Worm (Caenorhabditis elegans): ENCODE results near the gene srx-130.
A peak's percentile ranks its signal among the peaks of the same experiment; 100 is the strongest.

srx-130 gene

ce11 chrV:13812931-13813330, 30.3 kb upstream of the srx-130 start, which contains the start of gene ceh-24:
TSS of gene ceh-24 (plus strand) at chrV:13813231.
- TF ChIP-seq flt-1 (GFP tag; IDR thresholded peaks at IDR 0.05) = no peak
- no peak for TF ChIP-seq B0310.2 (tag; optimal IDR thresholded peaks at IDR 0.05)
- TF ChIP-seq sea-1 (GFP tag; conservative IDR thresholded peaks at IDR 0.05) = no peak
- TF ChIP-seq ceh-13 (GFP tag; optimal IDR thresholded peaks at IDR 0.05) = no peak
- no peak for TF ChIP-seq scrt-1 (GFP tag; IDR thresholded peaks at IDR 0.05)
- TF ChIP-seq hmbx-1 (tag; optimal IDR thresholded peaks at IDR 0.05) = no peak
- no peak for TF ChIP-seq tbx-11 (GFP tag; IDR thresholded peaks at IDR 0.05)
- TF ChIP-seq F13C5.2 (tag; optimal IDR thresholded peaks at IDR 0.05) = no peak
- TF ChIP-seq aly-1 (tag; optimal IDR thresholded peaks at IDR 0.05) = no peak
- TF ChIP-seq tbx-37 (GFP tag; conservative IDR thresholded peaks at IDR 0.05) = no peak
- TF ChIP-seq tra-4 (tag; optimal IDR thresholded peaks at IDR 0.05) = no peak
- TF ChIP-seq hmg-4 (GFP tag; optimal IDR thresholded peaks at IDR 0.05) = no peak
- no peak for TF ChIP-seq ets-7 (tag; optimal IDR thresholded peaks at IDR 0.05)
- no peak for TF ChIP-seq pes-1 (GFP tag; IDR thresholded peaks at IDR 0.05)
- TF ChIP-seq ama-1 (optimal IDR thresholded peaks at IDR 0.05) = no peak
- TF ChIP-seq ceh-36 (tag; optimal IDR thresholded peaks at IDR 0.05) = no peak
- no peak for TF ChIP-seq hnd-1 (tag; optimal IDR thresholded peaks at IDR 0.05)

DNA sequence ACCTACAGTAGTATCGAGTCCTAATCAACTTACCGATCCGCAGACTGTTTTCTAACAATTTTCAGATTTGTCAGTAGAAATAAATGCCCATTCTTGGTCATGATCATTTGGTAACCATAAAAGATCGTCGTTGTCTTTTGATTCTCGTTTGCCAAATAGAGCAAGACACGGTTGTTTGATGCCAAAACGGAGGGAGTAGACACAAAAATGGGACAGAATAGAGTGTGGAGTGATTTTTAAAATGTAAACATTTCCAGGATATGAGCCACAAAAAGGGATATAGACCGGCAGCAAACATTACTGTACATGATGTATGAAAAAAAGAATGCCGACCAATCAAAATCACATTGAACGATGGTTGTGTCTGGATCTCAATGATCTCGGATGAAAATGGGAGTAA, 26.4 kb upstream of the srx-130 start, which contains the start of gene F55B12.2:
Gene F55B12.2, minus strand, starts transcription at position 101 of the 400 bp plus-strand sequence.
- TF ChIP-seq hmg-4 (GFP tag; optimal IDR thresholded peaks at IDR 0.05) = no peak
- TF ChIP-seq F13C5.2 (tag; optimal IDR thresholded peaks at IDR 0.05) = no peak
- no peak for TF ChIP-seq ama-1 (optimal IDR thresholded peaks at IDR 0.05)
- no peak for TF ChIP-seq ceh-36 (tag; optimal IDR thresholded peaks at IDR 0.05)
- no peak for TF ChIP-seq tbx-11 (GFP tag; IDR thresholded peaks at IDR 0.05)
- TF ChIP-seq hmbx-1 (tag; optimal IDR thresholded peaks at IDR 0.05) = no peak
- no peak for TF ChIP-seq tbx-37 (GFP tag; conservative IDR thresholded peaks at IDR 0.05)
- TF ChIP-seq sea-1 (GFP tag; conservative IDR thresholded peaks at IDR 0.05) = no peak
- no peak for TF ChIP-seq pes-1 (GFP tag; IDR thresholded peaks at IDR 0.05)
- TF ChIP-seq aly-1 (tag; optimal IDR thresholded peaks at IDR 0.05) = no peak
- TF ChIP-seq hnd-1 (tag; optimal IDR thresholded peaks at IDR 0.05) = no peak
- no peak for TF ChIP-seq scrt-1 (GFP tag; IDR thresholded peaks at IDR 0.05)

DNA sequence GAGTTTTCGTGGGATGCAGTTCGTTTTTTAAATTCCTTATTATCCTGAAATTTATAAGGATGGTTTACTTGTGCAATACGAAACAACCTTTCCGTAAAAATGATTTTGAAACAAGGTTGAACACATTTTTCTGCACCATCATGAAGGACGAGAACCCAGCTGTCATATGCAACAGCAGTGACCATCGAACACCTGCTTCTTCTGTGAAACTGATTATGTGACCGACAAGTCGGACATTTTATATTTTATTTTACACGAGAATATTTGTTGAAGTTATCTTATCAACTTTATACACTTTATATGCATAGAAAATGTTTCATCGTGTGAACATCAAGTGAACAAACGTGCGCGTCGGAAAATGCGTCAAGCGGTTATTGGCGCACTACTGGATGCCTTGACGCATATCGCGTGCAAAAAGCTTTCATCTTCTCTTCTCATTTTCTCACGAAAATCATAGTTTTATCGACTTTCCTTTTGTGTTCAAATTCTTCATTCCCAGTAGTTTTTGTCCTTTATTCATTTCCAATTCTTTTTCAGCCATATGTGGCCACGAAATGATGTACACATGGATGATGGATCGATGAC, 24.3 kb upstream of the srx-130 start, which contains the start of gene sel-10:
Gene sel-10, plus strand, starts transcription at position 538 of the 585 bp plus-strand sequence.
- no peak for TF ChIP-seq ceh-13 (GFP tag; optimal IDR thresholded peaks at IDR 0.05)
- peak; percentile 30 for TF ChIP-seq F13C5.2 (tag; optimal IDR thresholded peaks at IDR 0.05)

DNA sequence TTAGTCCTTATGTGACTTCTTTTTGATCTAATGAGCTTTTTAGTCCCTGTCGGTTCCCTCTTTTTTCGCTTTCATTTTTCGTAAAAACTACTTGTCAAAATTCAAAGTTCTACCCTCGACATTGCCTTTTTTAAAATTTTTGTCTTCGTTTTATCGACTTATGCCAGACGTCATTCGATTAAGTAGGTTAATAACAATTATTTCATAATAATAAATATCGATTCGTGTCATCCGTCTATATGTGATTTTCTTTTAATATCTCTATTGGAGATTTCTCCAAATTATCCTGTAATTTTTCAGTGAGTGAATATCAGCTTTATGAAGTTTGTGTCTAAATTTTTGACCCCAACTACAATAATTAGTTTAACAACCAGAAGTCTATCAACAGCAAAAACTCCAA, 20.5 kb upstream of the srx-130 start, which contains the start of gene hpo-31:
Gene hpo-31, plus strand, starts transcription at position 301 of the 400 bp plus-strand sequence.
- TF ChIP-seq hmbx-1 (tag; optimal IDR thresholded peaks at IDR 0.05) (no peak), hnd-1 (tag; optimal IDR thresholded peaks at IDR 0.05) (no peak), ama-1 (optimal IDR thresholded peaks at IDR 0.05) (no peak), ceh-36 (tag; optimal IDR thresholded peaks at IDR 0.05) (no peak), hmg-4 (GFP tag; optimal IDR thresholded peaks at IDR 0.05) (no peak), tbx-11 (GFP tag; IDR thresholded peaks at IDR 0.05) (no peak), pes-1 (GFP tag; IDR thresholded peaks at IDR 0.05) (no peak), aly-1 (tag; optimal IDR thresholded peaks at IDR 0.05) (no peak), tra-4 (tag; optimal IDR thresholded peaks at IDR 0.05) (no peak), tbx-37 (GFP tag; conservative IDR thresholded peaks at IDR 0.05) (no peak), ets-7 (tag; optimal IDR thresholded peaks at IDR 0.05) (no peak), flt-1 (GFP tag; IDR thresholded peaks at IDR 0.05) (no peak), B0310.2 (tag; optimal IDR thresholded peaks at IDR 0.05) (no peak), sea-1 (GFP tag; conservative IDR thresholded peaks at IDR 0.05) (no peak), F13C5.2 (tag; optimal IDR thresholded peaks at IDR 0.05) (no peak)

- TF ChIP-seq hmbx-1 (tag; optimal IDR thresholded peaks at IDR 0.05) = no peak
- TF ChIP-seq ama-1 (optimal IDR thresholded peaks at IDR 0.05) = no peak
- no peak for TF ChIP-seq F13C5.2 (tag; optimal IDR thresholded peaks at IDR 0.05)
- no peak for TF ChIP-seq hmg-4 (GFP tag; optimal IDR thresholded peaks at IDR 0.05)
Observed at ce11 chrV:13827920-13828319, 15.3 kb upstream of the srx-130 start, which contains the start of gene nrf-5. TSS of gene nrf-5 (plus strand) at chrV:13828267.

DNA sequence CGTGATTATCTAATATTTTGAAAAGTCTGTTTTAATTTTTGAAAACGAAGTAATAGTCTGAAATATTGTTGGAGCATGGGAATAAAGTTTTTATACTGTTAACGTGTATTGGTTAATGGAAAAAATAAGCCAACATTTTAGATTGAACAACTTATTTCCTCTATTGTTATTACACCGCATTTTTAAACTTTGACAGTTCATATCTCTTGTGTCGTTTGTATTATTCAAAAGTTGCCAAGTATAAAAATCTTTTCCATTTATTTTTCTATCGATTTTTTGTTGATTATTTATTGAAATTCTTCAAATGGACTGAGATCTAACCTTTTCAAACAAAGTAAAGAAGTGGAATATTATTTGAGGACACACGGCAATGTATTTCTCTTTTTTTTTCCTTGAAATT, 12.4 kb upstream of the srx-130 start, which contains the start of gene str-165:
Gene str-165, plus strand, starts transcription at position 301 of the 400 bp plus-strand sequence.
- TF ChIP-seq scrt-1 (GFP tag; IDR thresholded peaks at IDR 0.05) = no peak
- TF ChIP-seq F13C5.2 (tag; optimal IDR thresholded peaks at IDR 0.05) = no peak
- no peak for TF ChIP-seq B0310.2 (tag; optimal IDR thresholded peaks at IDR 0.05)
- no peak for TF ChIP-seq aly-1 (tag; optimal IDR thresholded peaks at IDR 0.05)
- TF ChIP-seq pes-1 (GFP tag; IDR thresholded peaks at IDR 0.05) = no peak
- no peak for TF ChIP-seq tbx-11 (GFP tag; IDR thresholded peaks at IDR 0.05)
- no peak for TF ChIP-seq ceh-13 (GFP tag; optimal IDR thresholded peaks at IDR 0.05)

ce11 chrV:13833951-13834350, 9.3 kb upstream of the srx-130 start, which contains the start of gene srx-129:
TSS of gene srx-129 (plus strand) at chrV:13834251.
- TF ChIP-seq tra-4 (tag; optimal IDR thresholded peaks at IDR 0.05) = no peak
- TF ChIP-seq flt-1 (GFP tag; IDR thresholded peaks at IDR 0.05) = no peak
- TF ChIP-seq hmbx-1 (tag; optimal IDR thresholded peaks at IDR 0.05) = no peak
- no peak for TF ChIP-seq ceh-36 (tag; optimal IDR thresholded peaks at IDR 0.05)
- no peak for TF ChIP-seq sea-1 (GFP tag; conservative IDR thresholded peaks at IDR 0.05)
- no peak for TF ChIP-seq ama-1 (optimal IDR thresholded peaks at IDR 0.05)
- TF ChIP-seq pes-1 (GFP tag; IDR thresholded peaks at IDR 0.05) = no peak
- no peak for TF ChIP-seq ceh-13 (GFP tag; optimal IDR thresholded peaks at IDR 0.05)
- no peak for TF ChIP-seq aly-1 (tag; optimal IDR thresholded peaks at IDR 0.05)
- TF ChIP-seq tbx-37 (GFP tag; conservative IDR thresholded peaks at IDR 0.05) = no peak
- TF ChIP-seq scrt-1 (GFP tag; IDR thresholded peaks at IDR 0.05) = no peak

DNA sequence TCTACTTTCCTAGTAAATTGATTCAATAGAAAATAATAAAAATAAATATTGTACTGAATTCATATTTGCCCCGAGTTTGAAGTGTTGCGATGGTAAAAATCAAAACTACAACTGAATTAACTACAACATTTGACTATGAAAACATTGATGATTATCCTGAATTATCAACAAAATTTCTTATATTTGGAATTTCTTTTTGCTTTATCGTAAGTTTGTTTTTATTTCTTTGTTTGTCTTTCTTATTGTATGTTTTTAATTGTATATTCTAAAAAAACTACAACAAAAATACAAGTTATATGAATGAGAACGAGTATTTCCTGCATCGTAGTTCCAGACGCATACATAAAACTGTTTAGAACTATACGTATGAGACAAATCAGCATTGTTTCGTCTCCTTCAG, 6.1 kb upstream of the srx-130 start, which contains the start of gene srx-128:
Gene srx-128, plus strand, starts transcription at position 301 of the 400 bp plus-strand sequence.
- no peak for TF ChIP-seq tra-4 (tag; optimal IDR thresholded peaks at IDR 0.05)
- no peak for TF ChIP-seq ceh-36 (tag; optimal IDR thresholded peaks at IDR 0.05)
- TF ChIP-seq ama-1 (optimal IDR thresholded peaks at IDR 0.05) = no peak
- TF ChIP-seq ets-7 (tag; optimal IDR thresholded peaks at IDR 0.05) = no peak
- no peak for TF ChIP-seq hmg-4 (GFP tag; optimal IDR thresholded peaks at IDR 0.05)
- TF ChIP-seq flt-1 (GFP tag; IDR thresholded peaks at IDR 0.05) = no peak
- no peak for TF ChIP-seq scrt-1 (GFP tag; IDR thresholded peaks at IDR 0.05)
- no peak for TF ChIP-seq ceh-13 (GFP tag; optimal IDR thresholded peaks at IDR 0.05)
- no peak for TF ChIP-seq F13C5.2 (tag; optimal IDR thresholded peaks at IDR 0.05)
- TF ChIP-seq aly-1 (tag; optimal IDR thresholded peaks at IDR 0.05) = no peak

Data from whole organism, early embryonic.